Worm (Caenorhabditis elegans) whole organism, L2 larva: ENCODE results near the gene fip-3.

Experiments used
- dmd-4 ChIP-seq: sonication (generic microtip); optimal IDR thresholded peaks from 2 replicates; lab custom pipeline; 2017; ENCODE audit warnings: missing biosample characterization, missing genetic modification characterization
- elt-1 ChIP-seq: fragments of 150-350 bp; optimal IDR thresholded peaks from 2 replicates; lab custom pipeline; 2014; ENCODE audit warnings: missing biosample characterization, missing genetic modification characterization
- elt-3 ChIP-seq: sonication (generic microtip); optimal IDR thresholded peaks from 2 replicates; lab custom pipeline; 2017; ENCODE audit warnings: missing biosample characterization, missing genetic modification characterization
- gmeb-1 ChIP-seq: fragments of 150-350 bp; optimal IDR thresholded peaks from 2 replicates; lab custom pipeline; 2014; ENCODE audit warnings: missing biosample characterization, missing genetic modification characterization
- nhr-21 ChIP-seq: fragments of 150-350 bp; optimal IDR thresholded peaks from 2 replicates; lab custom pipeline; 2014; ENCODE audit warnings: missing biosample characterization, missing genetic modification characterization
- nhr-77 ChIP-seq: fragments of 150-350 bp; optimal IDR thresholded peaks from 2 replicates; lab custom pipeline; 2014; ENCODE audit warnings: missing biosample characterization, missing genetic modification characterization
- skn-1 ChIP-seq: sonication (generic microtip); optimal IDR thresholded peaks from 2 replicates; lab custom pipeline; 2017; ENCODE audit warnings: missing biosample characterization, missing genetic modification characterization
- snpc-4 ChIP-seq: fragments of 150-350 bp; optimal IDR thresholded peaks from 2 replicates; lab custom pipeline; 2014; ENCODE audit warnings: missing biosample characterization, missing genetic modification characterization
- zag-1 ChIP-seq: fragments of 150-350 bp; optimal IDR thresholded peaks from 2 replicates; lab custom pipeline; 2014; ENCODE audit warnings: missing biosample characterization, missing genetic modification characterization

DNA sequence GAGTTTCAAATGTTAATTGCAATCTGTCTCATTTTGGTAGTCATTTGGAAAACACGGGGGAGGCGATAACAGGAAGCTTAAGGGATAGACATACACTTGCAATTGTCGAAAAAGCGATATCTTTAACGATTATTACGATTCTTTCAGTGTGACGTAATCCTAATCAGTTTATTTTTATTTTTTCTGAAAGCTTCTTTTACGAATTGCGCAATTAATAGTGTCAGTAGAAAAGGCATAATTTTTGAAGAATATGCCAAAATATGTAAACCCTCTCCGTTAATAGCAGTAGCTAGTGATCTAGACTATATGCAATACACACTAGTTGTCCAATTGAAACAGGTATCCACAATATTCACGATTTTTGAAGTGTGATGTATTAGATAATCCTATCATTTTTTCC lies 28.9 kb downstream of the fip-3 start:
- TF ChIP-seq nhr-21 (tag; lab: Kevin White, UChicago) (no peak), nhr-77 (tag; lab: Kevin White, UChicago) (no peak), snpc-4 (tag; lab: Kevin White, UChicago) (no peak), zag-1 (tag; lab: Kevin White, UChicago) (no peak), dmd-4 (tag; lab: Kevin White, UChicago) (no peak), skn-1 (tag; lab: Kevin White, UChicago) (no peak), elt-3 (tag; lab: Kevin White, UChicago) (no peak), gmeb-1 (tag; lab: Kevin White, UChicago) (no peak), elt-1 (tag; lab: Kevin White, UChicago) (no peak)
